Fruit fly (Drosophila melanogaster): ENCODE results near the gene Npc2c.

DNA sequence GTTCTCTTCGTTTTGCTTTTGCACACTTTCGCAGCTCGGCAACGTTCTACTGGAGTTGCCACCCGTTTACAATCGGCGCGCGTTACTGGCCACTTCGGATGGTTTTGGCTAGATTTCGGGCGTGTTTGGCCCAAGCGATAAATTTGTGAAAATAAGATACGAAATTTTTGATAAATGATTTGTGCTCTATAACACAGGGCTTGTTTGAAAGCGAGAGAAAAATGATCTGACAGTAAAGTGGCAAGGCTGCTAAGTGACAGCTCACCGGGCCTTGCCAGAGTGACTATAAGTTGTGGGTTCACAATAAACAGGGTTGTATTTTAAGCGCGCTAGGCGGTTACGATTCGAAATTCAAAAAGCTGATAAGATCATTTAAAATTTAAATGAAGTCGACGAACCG lies 49.9 kb downstream of the Npc2c start, which contains the start of gene Fmr1:
- TF ChIP-seq salm (tag; optimal IDR thresholded peaks at IDR 0.05), result no peak
- TF ChIP-seq Sox102F (GFP tag; optimal IDR thresholded peaks at IDR 0.05), result peak; percentile 42
- TF ChIP-seq CG10274 (GFP tag; optimal IDR thresholded peaks at IDR 0.05), result no peak
- TF ChIP-seq cwo (GFP tag; optimal IDR thresholded peaks at IDR 0.05), result no peak
- peak; percentile 64 for TF ChIP-seq CG9609 (GFP tag; optimal IDR thresholded peaks at IDR 0.05)
- TF ChIP-seq CG9932 (GFP tag; IDR thresholded peaks at IDR 0.05), result peak; percentile 79
- TF ChIP-seq chn (GFP tag; optimal IDR thresholded peaks at IDR 0.05), result peak; percentile 53
- TF ChIP-seq Dref (GFP tag; IDR thresholded peaks at IDR 0.05), result peak; percentile 42; the same call in 1 of the 2 replicates
- peak; percentile 67 for TF ChIP-seq NfI (GFP tag; optimal IDR thresholded peaks at IDR 0.05)
- peak; percentile 44 to 55 for TF ChIP-seq Pdp1 (GFP tag; optimal IDR thresholded peaks at IDR 0.05)
- TF ChIP-seq CG2875 (GFP tag; optimal IDR thresholded peaks at IDR 0.05), result no peak
- TF ChIP-seq CG11695 (GFP tag; IDR thresholded peaks at IDR 0.05), result no peak

Measured in whole organism, embryonic.